Fruit fly (Drosophila melanogaster) whole organism: ENCODE data around the gene qjt.

Experiments used
- CG8478 ChIP-seq: fragments of >200 bp; optimal IDR thresholded peaks from 2 replicates; lab custom pipeline; 2018; ENCODE audit warnings: inconsistent platforms
- Dll ChIP-seq: fragments of >200 bp; optimal IDR thresholded peaks from 2 replicates; lab custom pipeline; 2017
- EcR ChIP-seq, 2 experiments: fragments of >200 bp; optimal IDR thresholded peaks; 2 replicates each; lab custom pipeline; 2017; ENCODE audit warnings: missing biosample characterization in 2 of 2, missing genetic modification characterization in 2 of 2, missing genetic modification reagents in 2 of 2
- psq ChIP-seq: fragments of >200 bp; optimal IDR thresholded peaks from 2 replicates; lab custom pipeline; 2017

dm6 chr3L:17430957-17431585 is 47.8 kb upstream of the qjt start:
- TF ChIP-seq Dll (no peak), psq (lab: Kevin White, UChicago) (no peak), EcR (GFP tag; optimal IDR thresholded peaks at IDR 0.05; lab: Kevin White, UChicago) (no peak), CG8478 (lab: Kevin White, UChicago) (no peak)
